Fruit fly (Drosophila melanogaster) whole organism, embryonic: ENCODE measurements around the gene CG11294.
A peak's percentile ranks its signal among the peaks of the same experiment; 100 is the strongest.

Experiments used
- Aef1 ChIP-seq: fragments of 200-800 bp; sonication (Bioruptor generic); IDR thresholded peaks from 3 replicates; pipeline ENCODE4 v1.3.6; 2022; ENCODE audit warnings: missing biosample characterization, missing genetic modification characterization
- Bteb2 ChIP-seq: fragments of 200-800 bp; sonication (Bioruptor generic); optimal IDR thresholded peaks from 2 replicates; lab custom pipeline; 2016; ENCODE audit warnings: missing biosample characterization, missing genetic modification characterization
- CG10321 ChIP-seq: fragments of 200-800 bp; sonication (Bioruptor generic); IDR thresholded peaks from 2 replicates; pipeline ENCODE4 v1.3.6; 2022; ENCODE audit warnings: missing biosample characterization, missing genetic modification characterization
- CG10565 ChIP-seq: fragments of 200-800 bp; sonication (Bioruptor generic); optimal IDR thresholded peaks from 3 replicates; lab custom pipeline; 2016; ENCODE audit warnings: missing biosample characterization, mild to moderate bottlenecking, missing genetic modification characterization
- CG11398 ChIP-seq: fragments of 200-800 bp; sonication (Bioruptor generic); optimal IDR thresholded peaks from 2 replicates; lab custom pipeline; 2016; ENCODE audit warnings: missing biosample characterization, missing genetic modification characterization
- CG13296 ChIP-seq: fragments of 200-800 bp; sonication (Bioruptor generic); optimal IDR thresholded peaks from 3 replicates; lab custom pipeline; 2018; ENCODE audit warnings: missing biosample characterization, mild to moderate bottlenecking, missing genetic modification characterization
- CG14965 ChIP-seq: fragments of 200-800 bp; sonication (Bioruptor generic); optimal IDR thresholded peaks from 2 replicates; lab custom pipeline; 2016; ENCODE audit warnings: missing biosample characterization, missing genetic modification characterization, borderline replicate concordance
- CG15479 ChIP-seq: fragments of 200-800 bp; sonication (Bioruptor generic); optimal IDR thresholded peaks from 3 replicates; lab custom pipeline; 2019; ENCODE audit warnings: missing biosample characterization, mild to moderate bottlenecking, missing genetic modification characterization, moderate library complexity
- CG1603 ChIP-seq: fragments of 200-800 bp; sonication (Bioruptor generic); optimal IDR thresholded peaks from 2 replicates; lab custom pipeline; 2019; ENCODE audit warnings: missing biosample characterization, mild to moderate bottlenecking, missing genetic modification characterization, moderate library complexity
- CG17359 ChIP-seq: fragments of 200-800 bp; sonication (Bioruptor generic); optimal IDR thresholded peaks from 3 replicates; lab custom pipeline; 2018; ENCODE audit warnings: missing biosample characterization, mild to moderate bottlenecking, missing genetic modification characterization, moderate library complexity
- CG2678 ChIP-seq: fragments of 200-800 bp; sonication (Bioruptor generic); optimal IDR thresholded peaks from 3 replicates; lab custom pipeline; 2019; ENCODE audit warnings: missing biosample characterization, mild to moderate bottlenecking, missing genetic modification characterization, moderate library complexity
- CG33557 ChIP-seq: fragments of 200-800 bp; sonication (Bioruptor generic); optimal IDR thresholded peaks from 2 replicates; lab custom pipeline; 2019; ENCODE audit warnings: missing biosample characterization, mild to moderate bottlenecking, missing genetic modification characterization, moderate library complexity
- CG34376 ChIP-seq: fragments of 200-800 bp; sonication (Bioruptor generic); optimal IDR thresholded peaks from 2 replicates; lab custom pipeline; 2018; ENCODE audit warnings: missing biosample characterization, mild to moderate bottlenecking, missing genetic modification characterization
- CG4617 ChIP-seq: fragments of 200-800 bp; sonication (Bioruptor generic); optimal IDR thresholded peaks from 3 replicates; lab custom pipeline; 2016; ENCODE audit warnings: missing biosample characterization, missing genetic modification characterization, borderline replicate concordance
- CG4707 ChIP-seq: fragments of 200-800 bp; sonication (Bioruptor generic); optimal IDR thresholded peaks from 2 replicates; lab custom pipeline; 2018; ENCODE audit warnings: missing biosample characterization, mild to moderate bottlenecking, missing genetic modification characterization, moderate library complexity
- CG6854 ChIP-seq: fragments of 200-800 bp; sonication (Bioruptor generic); optimal IDR thresholded peaks from 3 replicates; lab custom pipeline; 2017; ENCODE audit warnings: missing biosample characterization, mild to moderate bottlenecking, missing genetic modification characterization
- CG7745 ChIP-seq: fragments of 200-800 bp; sonication (Bioruptor generic); optimal IDR thresholded peaks from 2 replicates; lab custom pipeline; 2018; ENCODE audit warnings: missing biosample characterization, mild to moderate bottlenecking, missing genetic modification characterization, moderate library complexity
- CG8478 ChIP-seq: fragments of >200 bp; optimal IDR thresholded peaks from 2 replicates; lab custom pipeline; 2018
- Doc2 ChIP-seq: fragments of 200-800 bp; sonication (Bioruptor generic); IDR thresholded peaks from 2 replicates; pipeline ENCODE4 v1.3.6; 2022; ENCODE audit warnings: missing biosample characterization, missing genetic modification characterization
- Dp ChIP-seq: fragments of 200-800 bp; sonication (Bioruptor generic); optimal IDR thresholded peaks from 2 replicates; lab custom pipeline; 2018; ENCODE audit warnings: missing biosample characterization, mild to moderate bottlenecking, missing genetic modification characterization, moderate library complexity
- Fer2 ChIP-seq: fragments of 200-800 bp; sonication (Bioruptor generic); optimal IDR thresholded peaks from 2 replicates; lab custom pipeline; 2018; ENCODE audit warnings: missing biosample characterization, mild to moderate bottlenecking, missing genetic modification characterization, moderate library complexity
- GATAe ChIP-seq: fragments of 200-800 bp; sonication (Bioruptor generic); conservative IDR thresholded peaks from 2 replicates; pipeline ENCODE4 v1.3.6; 2022; ENCODE audit warnings: missing biosample characterization, missing genetic modification characterization
- Hr3 ChIP-seq: fragments of 200-800 bp; sonication (Bioruptor generic); optimal IDR thresholded peaks from 3 replicates; lab custom pipeline; 2016; ENCODE audit warnings: missing biosample characterization, missing genetic modification characterization
- Max ChIP-seq: fragments of 200-800 bp; sonication (Bioruptor generic); optimal IDR thresholded peaks from 2 replicates; lab custom pipeline; 2016; ENCODE audit warnings: missing biosample characterization, mild to moderate bottlenecking, missing genetic modification characterization
- NK7.1 ChIP-seq: fragments of 200-800 bp; sonication (Bioruptor generic); optimal IDR thresholded peaks from 3 replicates; lab custom pipeline; 2016; ENCODE audit warnings: missing biosample characterization, missing genetic modification characterization
- Oaz ChIP-seq: fragments of 200-800 bp; sonication (Bioruptor generic); IDR thresholded peaks from 2 replicates; pipeline ENCODE4 v1.3.6; 2022; ENCODE audit warnings: missing biosample characterization, missing genetic modification characterization
- Sin3A ChIP-seq: fragments of >200 bp; optimal IDR thresholded peaks from 2 replicates; lab custom pipeline; 2018
- Vsx1 ChIP-seq: fragments of 200-800 bp; sonication (Bioruptor generic); optimal IDR thresholded peaks from 2 replicates; lab custom pipeline; 2017; ENCODE audit warnings: missing biosample characterization, mild to moderate bottlenecking, missing genetic modification characterization, missing genetic modification reagents
- YL-1 ChIP-seq: fragments of 200-800 bp; sonication (Bioruptor generic); optimal IDR thresholded peaks from 3 replicates; lab custom pipeline; 2017; ENCODE audit warnings: missing biosample characterization, mild to moderate bottlenecking, missing genetic modification characterization
- cato ChIP-seq: fragments of 200-800 bp; sonication (Bioruptor generic); optimal IDR thresholded peaks from 2 replicates; lab custom pipeline; 2016; ENCODE audit warnings: missing biosample characterization, missing genetic modification characterization, borderline replicate concordance
- cg ChIP-seq: fragments of 200-800 bp; sonication (Bioruptor generic); optimal IDR thresholded peaks from 3 replicates; lab custom pipeline; 2019; ENCODE audit warnings: missing biosample characterization, mild to moderate bottlenecking, missing genetic modification characterization, moderate library complexity
- chinmo ChIP-seq: fragments of 200-800 bp; sonication (Bioruptor generic); IDR thresholded peaks from 4 replicates; pipeline ENCODE4 v1.3.6; 2022; ENCODE audit warnings: missing biosample characterization, missing genetic modification characterization; ENCODE audit not compliant: partially characterized antibody
- chm ChIP-seq: fragments of 200-800 bp; sonication (Bioruptor generic); IDR thresholded peaks from 2 replicates; pipeline ENCODE4 v1.3.6; 2022; ENCODE audit warnings: missing biosample characterization, missing genetic modification characterization
- crc ChIP-seq: fragments of 200-800 bp; sonication (Bioruptor generic); optimal IDR thresholded peaks from 2 replicates; lab custom pipeline; 2016; ENCODE audit warnings: missing biosample characterization, missing genetic modification characterization
- ewg ChIP-seq: fragments of 200-800 bp; sonication (Bioruptor generic); optimal IDR thresholded peaks from 3 replicates; lab custom pipeline; 2017; ENCODE audit warnings: mild to moderate bottlenecking, missing biosample characterization, missing genetic modification reagents, missing genetic modification characterization
- gcm ChIP-seq: fragments of 200-800 bp; sonication (Bioruptor generic); optimal IDR thresholded peaks from 2 replicates; lab custom pipeline; 2019; ENCODE audit warnings: missing biosample characterization, mild to moderate bottlenecking, missing genetic modification characterization, moderate library complexity
- gem ChIP-seq: fragments of 200-800 bp; sonication (Bioruptor generic); optimal IDR thresholded peaks from 2 replicates; lab custom pipeline; 2019; ENCODE audit warnings: missing biosample characterization, mild to moderate bottlenecking, missing genetic modification characterization, moderate library complexity
- grn ChIP-seq: fragments of 200-800 bp; sonication (Bioruptor generic); optimal IDR thresholded peaks from 3 replicates; lab custom pipeline; 2017; ENCODE audit warnings: missing biosample characterization, missing genetic modification characterization
- gsb ChIP-seq: fragments of 200-800 bp; sonication (Bioruptor generic); IDR thresholded peaks from 2 replicates; pipeline ENCODE4 v1.3.6; 2022; ENCODE audit warnings: missing biosample characterization, missing genetic modification characterization
- nau ChIP-seq: fragments of 200-800 bp; sonication (Bioruptor generic); optimal IDR thresholded peaks from 3 replicates; lab custom pipeline; 2017; ENCODE audit warnings: missing biosample characterization, mild to moderate bottlenecking, missing genetic modification characterization, missing genetic modification reagents
- nom ChIP-seq: fragments of 200-800 bp; sonication (Bioruptor generic); optimal IDR thresholded peaks from 2 replicates; lab custom pipeline; 2017; ENCODE audit warnings: missing biosample characterization, missing genetic modification characterization, mild to moderate bottlenecking, moderate library complexity, missing genetic modification reagents
- org-1 ChIP-seq: fragments of 200-800 bp; sonication (Bioruptor generic); optimal IDR thresholded peaks from 2 replicates; lab custom pipeline; 2017; ENCODE audit warnings: missing biosample characterization, missing genetic modification characterization
- pfk ChIP-seq: fragments of 200-800 bp; sonication (Bioruptor generic); optimal IDR thresholded peaks from 2 replicates; lab custom pipeline; 2018; ENCODE audit warnings: missing biosample characterization, mild to moderate bottlenecking, missing genetic modification characterization, moderate library complexity
- ranshi ChIP-seq: fragments of 200-800 bp; sonication (Bioruptor generic); IDR thresholded peaks from 2 replicates; pipeline ENCODE4 v1.3.6; 2022; ENCODE audit warnings: missing biosample characterization, missing genetic modification characterization
- row ChIP-seq: fragments of 200-800 bp; sonication (Bioruptor generic); IDR thresholded peaks from 3 replicates; pipeline ENCODE4 v1.3.6; 2022; ENCODE audit warnings: missing biosample characterization, missing genetic modification characterization
- tin ChIP-seq: fragments of 200-800 bp; sonication (Bioruptor generic); optimal IDR thresholded peaks from 3 replicates; lab custom pipeline; 2016; ENCODE audit warnings: missing biosample characterization, missing genetic modification characterization
- tio ChIP-seq: fragments of 200-800 bp; sonication (Bioruptor generic); optimal IDR thresholded peaks from 2 replicates; lab custom pipeline; 2017; ENCODE audit warnings: missing biosample characterization, missing genetic modification characterization, inconsistent platforms
- twi ChIP-seq: fragments of 200-800 bp; optimal IDR thresholded peaks from 2 replicates; lab custom pipeline; 2019; ENCODE audit warnings: missing biosample characterization, mild to moderate bottlenecking, missing genetic modification characterization, moderate library complexity
- wek ChIP-seq: fragments of 200-800 bp; sonication (Bioruptor generic); optimal IDR thresholded peaks from 3 replicates; lab custom pipeline; 2018; ENCODE audit warnings: missing biosample characterization, mild to moderate bottlenecking, missing genetic modification characterization, moderate library complexity

Gene CG11294

DNA sequence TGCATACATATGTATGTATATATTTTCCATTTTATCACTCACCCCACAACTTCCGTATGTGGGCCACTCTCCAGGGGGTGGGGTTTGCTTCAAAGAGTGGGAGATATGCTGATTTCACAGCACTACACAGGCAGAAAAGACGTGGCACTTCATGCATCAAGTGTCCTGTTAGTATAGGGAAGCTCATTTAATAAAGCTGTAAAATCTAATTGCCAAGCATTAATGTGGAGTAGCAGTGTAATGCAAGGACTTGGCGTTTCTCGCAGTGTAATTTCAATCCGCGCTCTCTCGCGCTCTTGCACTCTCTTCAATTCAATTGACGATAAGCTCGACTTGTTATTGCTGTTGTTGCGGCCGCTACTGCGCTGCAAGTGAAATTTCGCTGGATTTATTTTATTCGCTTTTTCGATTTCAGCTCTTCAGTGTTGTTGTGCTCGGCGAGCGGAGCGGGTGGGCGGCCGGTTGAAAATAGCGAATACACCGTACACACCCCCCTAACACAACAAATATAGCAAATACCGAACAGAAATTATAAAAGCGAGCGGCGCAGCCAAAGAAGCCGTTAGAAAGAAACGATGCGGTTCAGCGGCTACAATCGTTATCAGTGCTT is 15.9 kb upstream of the CG11294 start, which contains the start of gene Hexo2 (continued):
- TF ChIP-seq twi (tag; lab: Kevin White, UChicago): peak; percentile 73
- peak; percentile 46 for TF ChIP-seq CG33557
- peak; percentile 92 for TF ChIP-seq org-1
- TF ChIP-seq Max: peak; percentile 83
- TF ChIP-seq pfk (GFP tag; lab: Kevin White, UChicago): no peak
- TF ChIP-seq Vsx1 (GFP tag; lab: Kevin White, UChicago): peak; percentile 67
- peak; percentile 66 for TF ChIP-seq Bteb2 (GFP tag; lab: Kevin White, UChicago)
- peak; percentile 58 for TF ChIP-seq Fer2
- TF ChIP-seq Dp: no peak
- peak; percentile 93 for TF ChIP-seq gem (tag; lab: Kevin White, UChicago)
- TF ChIP-seq CG10565 (GFP tag; lab: Kevin White, UChicago): peak; percentile 79
- peak; percentile 71 for TF ChIP-seq CG13296
- TF ChIP-seq CG15479 (GFP tag; lab: Kevin White, UChicago): no peak
- TF ChIP-seq CG2678: peak; percentile 91
- TF ChIP-seq nau: peak; percentile 85
- TF ChIP-seq Hr3 (GFP tag; lab: Kevin White, UChicago): peak; percentile 92
- TF ChIP-seq cg (GFP tag; lab: Kevin White, UChicago): no peak
- peak; percentile 88 for TF ChIP-seq cato (GFP tag; lab: Kevin White, UChicago)
- TF ChIP-seq Doc2 (GFP tag; lab: Robert Waterston, UW): peak; percentile 75
- TF ChIP-seq tin: peak; percentile 95
- TF ChIP-seq NK7.1 (GFP tag; lab: Kevin White, UChicago): peak; percentile 77
- peak; percentile 95 for TF ChIP-seq Aef1 (GFP tag; lab: Robert Waterston, UW)
- peak; percentile 80 for TF ChIP-seq CG14965 (GFP tag; lab: Kevin White, UChicago)
- TF ChIP-seq Sin3A (lab: Kevin White, UChicago): no peak
- TF ChIP-seq ewg: peak; percentile 93
- TF ChIP-seq gsb (GFP tag; lab: Robert Waterston, UW): peak; percentile 82
- peak; percentile 97 for TF ChIP-seq chm
- TF ChIP-seq chinmo: 0 out of 4 replicates have a peak, but pooled peaks have one; percentile 48
- peak; percentile 40 for TF ChIP-seq CG34376
- TF ChIP-seq gcm: peak; percentile 85
- peak; percentile 39 for TF ChIP-seq CG6854 (GFP tag; lab: Kevin White, UChicago)
- TF ChIP-seq wek (GFP tag; lab: Kevin White, UChicago): peak; percentile 84
- peak; percentile 37 for TF ChIP-seq YL-1
- TF ChIP-seq CG1603 (tag; lab: Kevin White, UChicago): peak; percentile 97
- peak; percentile 89 for TF ChIP-seq nom (GFP tag; lab: Kevin White, UChicago)
- peak; percentile 36; the same call in 1 of the 2 replicates for TF ChIP-seq GATAe (GFP tag; lab: Robert Waterston, UW)
- TF ChIP-seq CG17359 (tag; lab: Kevin White, UChicago): peak; percentile 97
- TF ChIP-seq CG11398 (GFP tag; lab: Kevin White, UChicago): peak; percentile 90
- TF ChIP-seq row: peak; percentile 95
- no peak for TF ChIP-seq CG7745 (tag; lab: Kevin White, UChicago)
- TF ChIP-seq CG4707: peak; percentile 86
- TF ChIP-seq ranshi (GFP tag; lab: Robert Waterston, UW): peak; percentile 92
- TF ChIP-seq Oaz (GFP tag; lab: Robert Waterston, UW): peak; percentile 91
- peak; percentile 55; the same call in 1 of the 2 replicates for TF ChIP-seq CG10321 (GFP tag; lab: Robert Waterston, UW)
- peak; percentile 83 for TF ChIP-seq tio (GFP tag; lab: Kevin White, UChicago)
- TF ChIP-seq CG4617 (GFP tag; lab: Kevin White, UChicago): peak; percentile 91
- peak; percentile 9 for TF ChIP-seq grn (GFP tag; lab: Kevin White, UChicago)
- TF ChIP-seq CG8478: no peak
- peak; percentile 85 for TF ChIP-seq crc (GFP tag; lab: Kevin White, UChicago)
